Fruit fly (Drosophila melanogaster) Kc167 (cell line): ENCODE results near the gene natalisin.

Source experiments
- Myc ChIP-seq: fragments of >200 bp; optimal IDR thresholded peaks from 2 replicates; lab custom pipeline; 2017; ENCODE audit warnings: missing external identifiers
- Sin3A ChIP-seq: fragments of >200 bp; optimal IDR thresholded peaks from 2 replicates; lab custom pipeline; 2018; ENCODE audit warnings: missing external identifiers
- h ChIP-seq: fragments of >200 bp; optimal IDR thresholded peaks from 3 replicates; lab custom pipeline; 2018; ENCODE audit warnings: missing external identifiers
- insv ChIP-seq: fragments of >200 bp; optimal IDR thresholded peaks from 3 replicates; lab custom pipeline; 2018; ENCODE audit warnings: missing external identifiers
- psq ChIP-seq: fragments of >200 bp; optimal IDR thresholded peaks from 2 replicates; lab custom pipeline; 2017; ENCODE audit warnings: missing external identifiers
- ttk ChIP-seq: sonication (Bioruptor generic); optimal IDR thresholded peaks from 2 replicates; lab custom pipeline; 2017; ENCODE audit warnings: missing external identifiers

Gene natalisin

DNA sequence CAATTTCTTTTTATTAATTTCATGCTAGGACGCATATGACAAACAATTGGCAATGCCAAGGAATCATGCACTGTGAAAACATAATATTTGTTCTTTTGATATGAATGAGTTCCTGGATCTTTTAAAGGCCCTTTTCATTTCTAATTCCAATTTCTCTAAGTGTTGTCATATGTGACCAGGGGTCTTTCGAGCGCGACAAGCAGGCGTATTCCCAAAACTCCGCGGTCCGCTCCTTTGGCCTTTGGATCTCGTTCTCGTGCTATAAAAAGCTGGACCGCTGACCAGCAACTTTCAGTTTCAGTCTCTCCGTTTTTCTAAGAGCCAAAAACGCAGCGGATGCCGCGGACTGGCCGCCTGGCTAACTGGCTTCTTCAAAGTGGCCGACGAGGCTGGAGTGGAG is at the start of gene natalisin:
Gene natalisin (plus strand): TSS at position 301 of the 400 bp plus-strand sequence.
- TF ChIP-seq ttk (lab: Kevin White, UChicago) = no peak
- TF ChIP-seq Myc = no peak
- no peak for TF ChIP-seq insv (lab: Kevin White, UChicago)
- no peak for TF ChIP-seq Sin3A (lab: Kevin White, UChicago)
- TF ChIP-seq psq (lab: Kevin White, UChicago) = no peak
- no peak for TF ChIP-seq h (lab: Kevin White, UChicago)

- TF ChIP-seq Sin3A (lab: Kevin White, UChicago) = no peak
- TF ChIP-seq Myc = no peak
- TF ChIP-seq h (lab: Kevin White, UChicago) = no peak
- no peak for TF ChIP-seq insv (lab: Kevin White, UChicago)
- TF ChIP-seq ttk (lab: Kevin White, UChicago) = no peak
- no peak for TF ChIP-seq psq (lab: Kevin White, UChicago)
Measured at dm6 chr3R:14369481-14370198, 48.8 kb upstream of the natalisin start.

DNA sequence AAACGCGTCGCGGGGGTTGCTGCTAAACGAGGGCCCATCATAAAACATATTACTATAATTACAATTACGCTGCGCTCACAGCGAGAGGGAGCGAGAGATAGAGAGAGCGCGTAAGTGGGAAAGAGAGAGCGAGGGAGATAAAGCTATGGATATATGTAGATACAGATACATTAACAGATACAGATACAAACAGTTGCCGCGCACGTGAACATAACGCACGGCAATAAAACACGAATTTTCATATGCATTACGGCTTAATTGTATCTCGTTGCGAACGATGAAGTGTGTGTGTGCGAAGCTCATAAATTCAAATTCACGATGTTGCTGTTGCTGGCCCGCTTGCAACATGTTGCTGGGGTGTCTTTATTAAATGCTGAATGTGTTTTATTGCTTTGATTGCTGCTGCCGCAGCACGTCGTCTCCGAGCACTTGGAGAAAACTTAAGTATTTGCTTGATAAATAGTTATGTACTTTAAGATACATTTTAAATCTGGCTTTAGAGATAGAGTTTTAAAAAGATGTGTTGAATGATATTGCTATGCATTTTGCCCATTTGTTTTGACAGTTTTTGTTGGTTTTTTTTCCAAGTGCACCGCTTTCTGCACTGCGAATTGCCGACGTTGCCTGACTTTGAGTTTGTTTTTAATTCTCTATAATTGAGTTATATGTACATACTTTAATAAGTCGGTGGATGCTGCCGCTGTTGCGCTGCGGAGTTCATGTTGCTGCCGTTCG is 48.0 kb upstream of the natalisin start:
- TF ChIP-seq Sin3A (lab: Kevin White, UChicago) = no peak
- no peak for TF ChIP-seq psq (lab: Kevin White, UChicago)
- TF ChIP-seq insv (lab: Kevin White, UChicago) = no peak
- no peak for TF ChIP-seq ttk (lab: Kevin White, UChicago)
- TF ChIP-seq Myc = no peak
- no peak for TF ChIP-seq h (lab: Kevin White, UChicago)

dm6 chr3R:14371133-14371676 is 47.2 kb upstream of the natalisin start:
- TF ChIP-seq psq (lab: Kevin White, UChicago) (no peak), ttk (lab: Kevin White, UChicago) (no peak), h (lab: Kevin White, UChicago) (no peak), Sin3A (lab: Kevin White, UChicago) (no peak), Myc (no peak), insv (lab: Kevin White, UChicago) (no peak)

dm6 chr3R:14372815-14373191 is 45.6 kb upstream of the natalisin start, which contains the start of gene NK7.1:
NK7.1 (minus strand) TSS chr3R:14372951.
- no peak for TF ChIP-seq insv (lab: Kevin White, UChicago)
- no peak for TF ChIP-seq Myc
- no peak for TF ChIP-seq ttk (lab: Kevin White, UChicago)

- TF ChIP-seq psq (lab: Kevin White, UChicago) (no peak), Sin3A (lab: Kevin White, UChicago) (no peak), insv (lab: Kevin White, UChicago) (no peak), Myc (no peak), h (lab: Kevin White, UChicago) (no peak), ttk (lab: Kevin White, UChicago) (no peak)
Measured at dm6 chr3R:14373192-14373827, 45.1 kb upstream of the natalisin start.

DNA sequence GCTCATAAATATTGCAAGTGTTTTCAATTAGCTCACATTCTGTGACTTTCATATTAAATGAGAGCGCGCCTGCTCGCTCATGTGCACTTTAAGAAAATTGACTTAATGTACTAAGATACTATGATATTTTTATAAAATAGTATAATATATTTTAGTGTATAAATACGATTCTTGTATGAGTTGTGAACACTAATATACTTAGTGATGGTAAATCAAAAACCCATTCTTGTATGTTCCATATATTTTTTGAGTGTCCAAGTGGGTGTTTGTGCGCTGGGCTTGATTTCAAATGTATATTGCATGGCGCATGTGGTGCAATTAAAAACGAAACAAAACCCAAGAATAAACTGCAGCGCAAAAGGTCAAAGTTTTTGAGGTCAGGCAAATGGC is 44.6 kb upstream of the natalisin start:
- TF ChIP-seq h (lab: Kevin White, UChicago) (no peak), ttk (lab: Kevin White, UChicago) (no peak), psq (lab: Kevin White, UChicago) (no peak), insv (lab: Kevin White, UChicago) (no peak), Sin3A (lab: Kevin White, UChicago) (no peak), Myc (no peak)

DNA sequence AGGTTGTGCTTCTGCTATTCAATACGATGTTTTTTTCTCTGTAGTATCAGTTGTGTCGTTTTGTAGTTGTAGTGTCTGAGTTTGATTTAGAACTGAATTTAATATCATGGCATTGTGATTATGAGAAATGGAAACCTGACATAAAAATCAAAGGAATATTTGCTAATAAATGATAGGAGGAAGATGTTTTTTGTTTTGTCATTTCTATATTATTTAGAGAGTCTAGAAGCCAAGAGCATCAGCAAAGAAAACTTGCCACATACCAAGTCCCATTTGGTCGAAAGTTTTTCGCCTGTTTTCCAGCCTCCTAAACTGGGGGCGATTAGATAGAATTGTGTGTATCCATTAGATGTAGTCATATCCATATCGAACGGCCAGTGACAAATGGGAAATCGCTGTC is 36.8 kb upstream of the natalisin start, which contains the start of gene soti:
Gene soti (minus strand): TSS at position 101 of the 400 bp plus-strand sequence.
- TF ChIP-seq insv (lab: Kevin White, UChicago) = no peak

DNA sequence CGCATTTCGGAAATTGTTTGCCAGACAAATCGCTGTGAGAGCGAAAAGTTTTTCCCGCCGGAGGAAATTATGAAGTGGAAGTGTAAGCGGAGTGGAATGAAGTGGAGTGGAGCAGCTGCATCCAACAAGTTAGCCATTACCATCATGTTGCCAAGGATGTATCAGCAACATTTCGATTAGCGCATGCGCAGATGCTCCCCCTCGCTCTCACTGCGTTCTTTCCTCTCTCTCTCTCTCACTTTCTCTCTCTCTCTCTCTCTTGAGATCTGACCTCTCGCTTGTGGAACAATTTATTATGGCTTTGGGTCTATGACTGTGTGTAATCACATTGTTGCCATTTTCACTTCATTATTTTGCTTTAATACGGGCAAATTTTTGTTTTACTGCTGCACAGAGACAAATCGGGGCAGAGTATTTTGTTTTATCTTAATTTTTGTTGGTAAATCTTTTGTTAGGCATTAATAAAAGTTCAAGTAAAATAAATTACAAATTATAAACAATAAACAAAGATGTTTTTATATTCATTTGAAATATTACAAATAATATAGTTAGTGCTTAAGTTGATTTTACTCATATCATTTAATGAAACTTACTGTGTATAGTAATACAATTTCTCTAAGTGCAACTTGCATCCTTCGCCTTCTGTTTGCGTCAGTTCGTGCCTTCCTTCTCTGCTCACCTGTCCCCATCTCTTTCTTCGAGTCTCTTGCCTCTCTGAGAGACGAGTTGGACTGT is 35.9 kb upstream of the natalisin start:
- TF ChIP-seq Myc (no peak), insv (lab: Kevin White, UChicago) (no peak), Sin3A (lab: Kevin White, UChicago) (no peak)

DNA sequence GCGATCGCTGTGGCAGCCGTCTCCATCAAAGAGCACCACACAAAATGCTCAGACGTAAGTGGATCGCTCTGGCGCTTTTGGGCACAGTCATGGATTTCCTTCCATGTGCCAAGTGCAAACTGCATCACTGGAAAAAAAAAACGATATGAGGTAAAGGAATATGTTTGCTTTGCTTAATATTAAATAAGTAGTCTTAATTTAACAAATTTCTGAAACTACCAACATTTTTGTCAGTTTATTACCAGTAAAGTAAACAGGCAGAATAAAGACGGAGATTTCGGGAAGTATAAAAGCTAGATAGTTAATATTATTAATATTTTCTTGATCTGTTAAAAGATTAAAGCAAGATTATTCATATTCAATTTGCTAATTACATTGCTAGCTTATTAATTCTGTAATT is 33.9 kb upstream of the natalisin start:
- TF ChIP-seq ttk (lab: Kevin White, UChicago) = no peak
- no peak for TF ChIP-seq Myc
- no peak for TF ChIP-seq Sin3A (lab: Kevin White, UChicago)
- TF ChIP-seq psq (lab: Kevin White, UChicago) = no peak
- TF ChIP-seq h (lab: Kevin White, UChicago) = no peak
- no peak for TF ChIP-seq insv (lab: Kevin White, UChicago)
